Worm (Caenorhabditis elegans): ENCODE measurements around the gene T23F4.2.

T23F4.2 gene

ce11 chrII:1163275-1163674 lies at the start of gene T23F4.2:
TSS of gene T23F4.2 (plus strand) at chrII:1163575.
- TF ChIP-seq mls-2 (tag; optimal IDR thresholded peaks at IDR 0.05) (no peak), ces-1 (GFP tag; optimal IDR thresholded peaks at IDR 0.05) (no peak), pha-4 (tag; optimal IDR thresholded peaks at IDR 0.05) (no peak), ceh-39 (tag; optimal IDR thresholded peaks at IDR 0.05) (no peak), tbx-8 (GFP tag; optimal IDR thresholded peaks at IDR 0.05) (no peak), ztf-11 (tag; optimal IDR thresholded peaks at IDR 0.05) (no peak)

- TF ChIP-seq nhr-237 (tag; optimal IDR thresholded peaks at IDR 0.05) (no peak), lin-13 (tag; optimal IDR thresholded peaks at IDR 0.05) (no peak), snpc-4 (tag; optimal IDR thresholded peaks at IDR 0.05) (no peak), elt-1 (tag; optimal IDR thresholded peaks at IDR 0.05; ENCODE audit: borderline replicate concordance, insufficient read depth) (no peak), mep-1 (tag; optimal IDR thresholded peaks at IDR 0.05) (no peak), lsy-2 (tag; optimal IDR thresholded peaks at IDR 0.05) (no peak), mab-5 (tag; optimal IDR thresholded peaks at IDR 0.05) (no peak), tbx-8 (GFP tag; optimal IDR thresholded peaks at IDR 0.05) (no peak), flh-1 (GFP tag; optimal IDR thresholded peaks at IDR 0.05) (no peak), M03D4.4 (tag; optimal IDR thresholded peaks at IDR 0.05) (no peak), drap-1 (GFP tag; optimal IDR thresholded peaks at IDR 0.05) (no peak), unc-62 (GFP tag; optimal IDR thresholded peaks at IDR 0.05) (no peak), unc-39 (tag; optimal IDR thresholded peaks at IDR 0.05) (no peak), ces-1 (GFP tag; optimal IDR thresholded peaks at IDR 0.05) (no peak), sptf-1 (tag; optimal IDR thresholded peaks at IDR 0.05) (no peak), cnd-1 (tag; optimal IDR thresholded peaks at IDR 0.05) (no peak), pha-4 (tag; optimal IDR thresholded peaks at IDR 0.05) (no peak), blmp-1 (tag; optimal IDR thresholded peaks at IDR 0.05) (no peak), ceh-83 (GFP tag; optimal IDR thresholded peaks at IDR 0.05) (no peak)
Measured at ce11 chrII:1114133-1114532, 49.2 kb upstream of the T23F4.2 start, which contains the start of gene lips-12. TSS of gene lips-12 (minus strand) at chrII:1114233.

- TF ChIP-seq ceh-39 (tag; optimal IDR thresholded peaks at IDR 0.05): no peak
- no peak for TF ChIP-seq nhr-12 (tag; optimal IDR thresholded peaks at IDR 0.05)
- TF ChIP-seq ham-2 (GFP tag; optimal IDR thresholded peaks at IDR 0.05): no peak
Measured at ce11 chrII:1116521-1116920, 46.9 kb upstream of the T23F4.2 start.

ce11 chrII:1117992-1118729 lies 45.2 kb upstream of the T23F4.2 start, which contains the start of gene lips-13:
TSS of gene lips-13 (minus strand) at chrII:1118042.
- no peak for TF ChIP-seq ceh-39 (tag; optimal IDR thresholded peaks at IDR 0.05)
- no peak for TF ChIP-seq nhr-76 (tag; optimal IDR thresholded peaks at IDR 0.05)
- no peak for TF ChIP-seq zip-8 (tag; optimal IDR thresholded peaks at IDR 0.05)
- no peak for TF ChIP-seq nhr-237 (tag; optimal IDR thresholded peaks at IDR 0.05)
- no peak for TF ChIP-seq hlh-1 (tag; optimal IDR thresholded peaks at IDR 0.05)
- TF ChIP-seq ceh-43 (GFP tag; optimal IDR thresholded peaks at IDR 0.05): no peak
- TF ChIP-seq lin-32 (GFP tag; optimal IDR thresholded peaks at IDR 0.05): no peak
- TF ChIP-seq elt-3 (tag; optimal IDR thresholded peaks at IDR 0.05): no peak
- TF ChIP-seq elt-1 (tag; optimal IDR thresholded peaks at IDR 0.05; ENCODE audit: borderline replicate concordance, insufficient read depth): no peak
- no peak for TF ChIP-seq ceh-83 (GFP tag; optimal IDR thresholded peaks at IDR 0.05)
- no peak for TF ChIP-seq blmp-1 (tag; optimal IDR thresholded peaks at IDR 0.05)
- no peak for TF ChIP-seq ham-2 (GFP tag; optimal IDR thresholded peaks at IDR 0.05)
- no peak for TF ChIP-seq ces-1 (GFP tag; optimal IDR thresholded peaks at IDR 0.05)
- no peak for TF ChIP-seq drap-1 (GFP tag; optimal IDR thresholded peaks at IDR 0.05)
- no peak for TF ChIP-seq unc-39 (tag; optimal IDR thresholded peaks at IDR 0.05)
- TF ChIP-seq pha-4 (tag; optimal IDR thresholded peaks at IDR 0.05): no peak

- TF ChIP-seq elt-3 (tag; optimal IDR thresholded peaks at IDR 0.05) (no peak), unc-39 (tag; optimal IDR thresholded peaks at IDR 0.05) (no peak), lin-13 (tag; optimal IDR thresholded peaks at IDR 0.05) (no peak), lin-32 (GFP tag; optimal IDR thresholded peaks at IDR 0.05) (no peak), ceh-83 (GFP tag; optimal IDR thresholded peaks at IDR 0.05) (no peak), nhr-12 (tag; optimal IDR thresholded peaks at IDR 0.05) (no peak), mep-1 (tag; optimal IDR thresholded peaks at IDR 0.05) (no peak), ces-1 (GFP tag; optimal IDR thresholded peaks at IDR 0.05) (no peak), nhr-237 (tag; optimal IDR thresholded peaks at IDR 0.05) (no peak), ztf-11 (tag; optimal IDR thresholded peaks at IDR 0.05) (no peak), snpc-4 (tag; optimal IDR thresholded peaks at IDR 0.05) (no peak), unc-62 (GFP tag; optimal IDR thresholded peaks at IDR 0.05) (no peak), M03D4.4 (tag; optimal IDR thresholded peaks at IDR 0.05) (no peak), sptf-1 (tag; optimal IDR thresholded peaks at IDR 0.05) (no peak), sem-2 (GFP tag; optimal IDR thresholded peaks at IDR 0.05) (no peak), cnd-1 (tag; optimal IDR thresholded peaks at IDR 0.05) (no peak), bed-3 (GFP tag; optimal IDR thresholded peaks at IDR 0.05) (no peak), ceh-39 (tag; optimal IDR thresholded peaks at IDR 0.05) (no peak)
Measured at ce11 chrII:1123208-1123607, 40.2 kb upstream of the T23F4.2 start, which contains the start of the genes sut-1 and eri-3. TSS of gene sut-1 (minus strand) at chrII:1123265. TSS of gene eri-3 (plus strand) at chrII:1123534.
